Worm (Caenorhabditis elegans): ENCODE data around the gene T04A6.3.

ce11 chrIII:7588214-7588613 is 19.9 kb downstream of the T04A6.3 start, which contains the start of gene R13A5.15:
- TF ChIP-seq cog-1 (tag; optimal IDR thresholded peaks at IDR 0.05) = no peak
- no peak for TF ChIP-seq ztf-23 (GFP tag; IDR thresholded peaks at IDR 0.05)
- no peak for TF ChIP-seq flt-1 (GFP tag; IDR thresholded peaks at IDR 0.05)
- TF ChIP-seq ztf-29 (GFP tag; IDR thresholded peaks at IDR 0.05) = no peak
- TF ChIP-seq med-1 (GFP tag; optimal IDR thresholded peaks at IDR 0.05; ENCODE audit: insufficient read depth) = no peak
- no peak for TF ChIP-seq klf-2 (GFP tag; conservative IDR thresholded peaks at IDR 0.05)
- no peak for TF ChIP-seq ref-1 (GFP tag; conservative IDR thresholded peaks at IDR 0.05)
- no peak for TF ChIP-seq tab-1 (GFP tag; IDR thresholded peaks at IDR 0.05)
- TF ChIP-seq T22C8.4 (GFP tag; IDR thresholded peaks at IDR 0.05) = no peak

Data from whole organism, midembryonic.